Fruit fly (Drosophila melanogaster): Measurements from ENCODE around the gene CG5934.
A peak's percentile ranks its signal among the peaks of the same experiment; 100 is the strongest.

Gene CG5934

DNA sequence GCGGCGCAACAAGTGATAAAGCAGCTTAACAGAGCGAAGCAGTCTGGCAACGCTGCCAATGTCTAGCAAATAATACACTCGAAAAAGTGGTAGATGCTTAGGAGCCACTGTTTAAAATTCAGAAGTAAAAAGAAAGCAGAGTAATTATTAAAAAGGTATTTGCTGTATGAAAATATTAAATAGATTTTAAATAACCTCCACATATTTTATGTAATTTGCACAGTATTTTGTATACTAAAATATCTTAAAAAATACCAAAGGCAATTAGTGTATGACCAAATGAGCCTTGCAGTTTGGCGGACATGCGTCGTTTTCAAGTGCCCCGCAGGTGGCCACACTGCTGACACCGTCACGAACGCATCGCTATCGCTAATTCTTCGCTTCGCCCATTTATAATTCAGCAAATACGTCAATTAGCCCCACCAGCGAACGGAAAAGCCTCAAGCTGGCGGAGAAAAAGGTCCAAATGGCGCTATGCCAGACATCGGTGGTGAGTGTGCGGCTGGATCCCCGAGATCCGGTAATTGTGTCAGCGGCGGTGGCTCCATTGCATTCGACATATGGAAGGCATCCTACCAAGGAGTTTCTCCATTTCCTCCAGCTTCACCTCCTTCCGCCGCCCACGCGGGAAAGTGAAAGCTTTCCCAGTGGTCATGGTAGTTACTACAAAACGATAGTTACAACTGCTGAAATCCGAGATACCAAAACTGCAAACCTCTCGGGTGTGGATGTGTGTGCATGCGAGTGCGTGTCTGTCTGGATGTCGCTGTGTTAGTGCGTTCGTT is 20.2 kb upstream of the CG5934 start, which contains the start of gene pll:
Gene pll (minus strand): TSS at position 47 of the 785 bp plus-strand sequence.
- TF ChIP-seq Hr39 (GFP tag; optimal IDR thresholded peaks at IDR 0.05) (peak; percentile 81), net (GFP tag; optimal IDR thresholded peaks at IDR 0.05) (peak; percentile 64), Eip75B (GFP tag; optimal IDR thresholded peaks at IDR 0.05) (no peak), CG6808 (GFP tag; optimal IDR thresholded peaks at IDR 0.05) (no peak), cyc (GFP tag; optimal IDR thresholded peaks at IDR 0.05) (peak; percentile 82), acj6 (GFP tag; optimal IDR thresholded peaks at IDR 0.05) (peak; percentile 86), CG9139 (GFP tag; optimal IDR thresholded peaks at IDR 0.05) (no peak), CG8632 (GFP tag; optimal IDR thresholded peaks at IDR 0.05) (peak; percentile 68), ss (GFP tag; optimal IDR thresholded peaks at IDR 0.05) (no peak), eg (GFP tag; IDR thresholded peaks at IDR 0.05) (peak; percentile 96), Ets21C (GFP tag; optimal IDR thresholded peaks at IDR 0.05) (no peak), CG11294 (GFP tag; IDR thresholded peaks at IDR 0.05) (peak; percentile 70; the same call in 1 of the 2 replicates), CG6854 (GFP tag; optimal IDR thresholded peaks at IDR 0.05) (no peak), pdm3 (GFP tag; optimal IDR thresholded peaks at IDR 0.05) (no peak), CG1621 (tag; optimal IDR thresholded peaks at IDR 0.05) (no peak), topi (GFP tag; optimal IDR thresholded peaks at IDR 0.05) (peak; percentile 73), CG7368 (GFP tag; optimal IDR thresholded peaks at IDR 0.05) (no peak), CG11902 (GFP tag; optimal IDR thresholded peaks at IDR 0.05) (peak; percentile 75), Eip78C (GFP tag) (peak; percentile 92), CG15336 (GFP tag; IDR thresholded peaks at IDR 0.05) (peak; percentile 80), CG31627 (GFP tag; optimal IDR thresholded peaks at IDR 0.05) (peak; percentile 85), CG8319 (GFP tag; optimal IDR thresholded peaks at IDR 0.05) (no peak), esn (GFP tag; optimal IDR thresholded peaks at IDR 0.05) (peak; percentile 85), Blimp-1 (GFP tag; optimal IDR thresholded peaks at IDR 0.05) (peak; percentile 36), vri (GFP tag; optimal IDR thresholded peaks at IDR 0.05) (no peak), Sox14 (GFP tag; optimal IDR thresholded peaks at IDR 0.05) (peak; percentile 83), fkh (GFP tag; optimal IDR thresholded peaks at IDR 0.05) (peak; percentile 17), CG10631 (GFP tag; optimal IDR thresholded peaks at IDR 0.05) (no peak), fd59A (GFP tag; optimal IDR thresholded peaks at IDR 0.05) (peak; percentile 40), CG3919 (GFP tag; optimal IDR thresholded peaks at IDR 0.05) (peak; percentile 89), Sox102F (GFP tag; optimal IDR thresholded peaks at IDR 0.05) (no peak), Lpt (GFP tag; optimal IDR thresholded peaks at IDR 0.05) (peak; percentile 54), svp (GFP tag) (peak; percentile 94), dac (GFP tag; optimal IDR thresholded peaks at IDR 0.05) (no peak), Eip93F (GFP tag; optimal IDR thresholded peaks at IDR 0.05) (peak; percentile 58), achi (GFP tag; optimal IDR thresholded peaks at IDR 0.05) (no peak), CG4318 (GFP tag; optimal IDR thresholded peaks at IDR 0.05) (no peak), salr (GFP tag; optimal IDR thresholded peaks at IDR 0.05) (no peak), fd85E (GFP tag; optimal IDR thresholded peaks at IDR 0.05) (no peak), Hr4 (GFP tag; optimal IDR thresholded peaks at IDR 0.05) (no peak), Ets96B (tag; optimal IDR thresholded peaks at IDR 0.05) (peak; percentile 73), CG10669 (GFP tag; optimal IDR thresholded peaks at IDR 0.05) (peak; percentile 65), CG34406 (GFP tag; optimal IDR thresholded peaks at IDR 0.05) (peak; percentile 69), Smox (GFP tag; optimal IDR thresholded peaks at IDR 0.05) (peak; percentile 78), CG6163 (GFP tag; IDR thresholded peaks at IDR 0.05) (peak; percentile 91), CG32006 (GFP tag; optimal IDR thresholded peaks at IDR 0.05) (no peak), CG16779 (tag; optimal IDR thresholded peaks at IDR 0.05) (no peak), CG8119 (GFP tag; IDR thresholded peaks at IDR 0.05) (peak; percentile 75), Gug (GFP tag; IDR thresholded peaks at IDR 0.05) (peak; percentile 74), CG6276 (GFP tag; optimal IDR thresholded peaks at IDR 0.05) (no peak), CG11762 (GFP tag; optimal IDR thresholded peaks at IDR 0.05; ENCODE audit: insufficient read depth) (peak; percentile 57)

All from whole organism, prepupa.